Fruit fly (Drosophila melanogaster): Measurements from ENCODE around the gene Mocs1.

DNA sequence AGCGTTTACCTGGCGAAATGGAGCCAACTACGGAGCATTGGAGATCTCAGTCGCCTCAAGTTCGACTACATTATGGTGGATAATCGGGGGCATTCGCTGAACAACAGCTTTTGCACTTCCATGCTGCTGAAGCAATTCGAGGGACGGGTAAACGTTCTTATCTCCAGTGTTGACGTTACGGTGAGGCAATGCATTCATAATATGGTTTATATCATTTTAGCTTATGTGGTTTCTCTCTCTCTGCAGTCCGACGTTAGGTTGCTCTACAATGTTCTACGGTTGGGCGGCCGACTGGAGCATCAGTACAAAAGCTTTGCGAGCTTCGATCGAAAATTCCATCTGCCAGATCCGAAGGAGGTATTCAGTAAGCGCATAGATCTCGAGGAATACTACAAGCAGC is 4.5 kb upstream of the Mocs1 start:
- no peak for TF ChIP-seq psq (optimal IDR thresholded peaks at IDR 0.05)
- TF ChIP-seq CG8478 (optimal IDR thresholded peaks at IDR 0.05), result no peak

All from whole organism.